Worm (Caenorhabditis elegans) whole organism, late embryonic: ENCODE measurements around the gene lys-4.
A peak's percentile ranks its signal among the peaks of the same experiment; 100 is the strongest.

Experiments
- ahr-1 ChIP-seq: sonication (generic microtip); optimal IDR thresholded peaks from 2 replicates; lab custom pipeline; 2016; ENCODE audit warnings: missing genetic modification characterization, missing compliant biosample characterization
- ama-1 ChIP-seq: fragments of 150-350 bp; optimal IDR thresholded peaks from 2 replicates; lab custom pipeline; 2014
- ceh-14 ChIP-seq: sonication (generic microtip); optimal IDR thresholded peaks from 2 replicates; lab custom pipeline; 2016; ENCODE audit warnings: missing genotype, missing genetic modification characterization, missing compliant biosample characterization
- ceh-18 ChIP-seq: sonication (generic microtip); optimal IDR thresholded peaks from 2 replicates; lab custom pipeline; 2016; ENCODE audit warnings: missing genetic modification characterization, missing compliant biosample characterization
- ceh-19 ChIP-seq: fragments of 200-800 bp; sonication (Bioruptor generic); optimal IDR thresholded peaks from 2 replicates; lab custom pipeline; 2018; ENCODE audit warnings: mild to moderate bottlenecking, missing genetic modification characterization, missing compliant biosample characterization
- ceh-2 ChIP-seq: sonication (generic microtip); optimal IDR thresholded peaks from 2 replicates; lab custom pipeline; 2016; ENCODE audit warnings: missing genotype, missing genetic modification characterization, missing compliant biosample characterization
- ceh-22 ChIP-seq: sonication (generic microtip); optimal IDR thresholded peaks from 2 replicates; lab custom pipeline; 2017; ENCODE audit warnings: missing biosample characterization, missing genetic modification characterization
- ceh-24 ChIP-seq: sonication (generic microtip); optimal IDR thresholded peaks from 2 replicates; lab custom pipeline; 2016; ENCODE audit warnings: mild to moderate bottlenecking, missing genetic modification characterization, missing compliant biosample characterization
- ceh-30 ChIP-seq: fragments of 150-350 bp; optimal IDR thresholded peaks from 2 replicates; lab custom pipeline; 2014; ENCODE audit warnings: missing biosample characterization, missing genetic modification characterization
- ceh-31 ChIP-seq: sonication (generic microtip); optimal IDR thresholded peaks from 2 replicates; lab custom pipeline; 2016; ENCODE audit warnings: missing genetic modification characterization, missing compliant biosample characterization
- che-1 ChIP-seq: sonication (generic microtip); optimal IDR thresholded peaks from 2 replicates; lab custom pipeline; 2016; ENCODE audit warnings: mild to moderate bottlenecking, missing genetic modification characterization, missing compliant biosample characterization
- elt-2 ChIP-seq: sonication (generic microtip); optimal IDR thresholded peaks from 2 replicates; lab custom pipeline; 2016; ENCODE audit warnings: missing genetic modification reagents, missing genetic modification characterization, missing compliant biosample characterization
- elt-4 ChIP-seq: sonication (generic microtip); optimal IDR thresholded peaks from 2 replicates; lab custom pipeline; 2016; ENCODE audit warnings: missing genetic modification characterization, missing compliant biosample characterization
- ets-4 ChIP-seq: sonication (generic microtip); optimal IDR thresholded peaks from 2 replicates; lab custom pipeline; 2016; ENCODE audit warnings: missing genetic modification characterization, missing compliant biosample characterization
- eyg-1 ChIP-seq: sonication (generic microtip); optimal IDR thresholded peaks from 2 replicates; lab custom pipeline; 2016; ENCODE audit warnings: missing genotype, missing genetic modification characterization, missing compliant biosample characterization
- gmeb-2 ChIP-seq: sonication (generic microtip); optimal IDR thresholded peaks from 2 replicates; lab custom pipeline; 2016; ENCODE audit warnings: missing genetic modification characterization, inconsistent platforms, missing compliant biosample characterization
- hlh-30 ChIP-seq: sonication (generic microtip); optimal IDR thresholded peaks from 2 replicates; lab custom pipeline; 2017; ENCODE audit warnings: antibody characterized with exemption, missing genetic modification characterization, missing compliant biosample characterization; ENCODE audit not compliant: insufficient read depth
- hlh-6 ChIP-seq: sonication (generic microtip); optimal IDR thresholded peaks from 2 replicates; lab custom pipeline; 2016; ENCODE audit warnings: missing genotype, missing genetic modification characterization, missing compliant biosample characterization
- hlh-8 ChIP-seq: sonication (generic microtip); optimal IDR thresholded peaks from 2 replicates; lab custom pipeline; 2016; ENCODE audit warnings: missing genotype, missing genetic modification characterization, missing compliant biosample characterization
- lin-11 ChIP-seq: fragments of 200-800 bp; sonication (Bioruptor generic); optimal IDR thresholded peaks from 2 replicates; lab custom pipeline; 2018; ENCODE audit warnings: mild to moderate bottlenecking, missing genetic modification characterization, missing compliant biosample characterization
- madf-2 ChIP-seq: sonication (generic microtip); optimal IDR thresholded peaks from 2 replicates; lab custom pipeline; 2017; ENCODE audit warnings: missing genetic modification characterization, missing compliant biosample characterization
- mec-3 ChIP-seq: sonication (generic microtip); optimal IDR thresholded peaks from 2 replicates; lab custom pipeline; 2016; ENCODE audit warnings: borderline replicate concordance, missing genetic modification characterization, missing compliant biosample characterization
- nfya-1 ChIP-seq: sonication (generic microtip); optimal IDR thresholded peaks from 2 replicates; lab custom pipeline; 2017; ENCODE audit warnings: missing genetic modification characterization, mild to moderate bottlenecking, missing compliant biosample characterization, antibody characterized with exemption, moderate library complexity
- pag-3 ChIP-seq: sonication (generic microtip); optimal IDR thresholded peaks from 2 replicates; lab custom pipeline; 2016; ENCODE audit warnings: missing compliant biosample characterization, missing genetic modification characterization, borderline replicate concordance
- pha-2 ChIP-seq: sonication (generic microtip); optimal IDR thresholded peaks from 2 replicates; lab custom pipeline; 2017; ENCODE audit warnings: mild to moderate bottlenecking, missing genetic modification characterization, missing compliant biosample characterization
- pqm-1 ChIP-seq: sonication (generic microtip); optimal IDR thresholded peaks from 2 replicates; lab custom pipeline; 2016; ENCODE audit warnings: missing genetic modification characterization, missing compliant biosample characterization
- pros-1 ChIP-seq: fragments of 150-350 bp; optimal IDR thresholded peaks from 2 replicates; lab custom pipeline; 2014; ENCODE audit warnings: missing biosample characterization, missing genetic modification reagents, missing genetic modification characterization
- ref-2 ChIP-seq: sonication (generic microtip); optimal IDR thresholded peaks from 2 replicates; lab custom pipeline; 2016; ENCODE audit warnings: missing genetic modification characterization, missing compliant biosample characterization
- sdc-2 ChIP-seq: sonication (generic microtip); optimal IDR thresholded peaks from 2 replicates; lab custom pipeline; 2016; ENCODE audit warnings: missing genotype, missing genetic modification characterization, missing compliant biosample characterization
- sox-2 ChIP-seq: fragments of 200-800 bp; sonication (Bioruptor generic); IDR thresholded peaks from 2 replicates; pipeline ENCODE4 v1.3.6; 2022; ENCODE audit warnings: missing genetic modification reagents, missing genetic modification characterization, missing compliant biosample characterization
- sox-4 ChIP-seq: sonication (generic microtip); optimal IDR thresholded peaks from 2 replicates; lab custom pipeline; 2017; ENCODE audit warnings: mild to moderate bottlenecking, missing genetic modification characterization, inconsistent platforms, missing compliant biosample characterization
- syd-9 ChIP-seq: sonication (generic microtip); optimal IDR thresholded peaks from 2 replicates; lab custom pipeline; 2016; ENCODE audit warnings: mild to moderate bottlenecking, missing genetic modification characterization, moderate library complexity, missing compliant biosample characterization
- tbx-2 ChIP-seq: sonication (generic microtip); optimal IDR thresholded peaks from 2 replicates; lab custom pipeline; 2016; ENCODE audit warnings: missing genetic modification characterization, missing compliant biosample characterization
- unc-55 ChIP-seq: sonication (generic microtip); optimal IDR thresholded peaks from 2 replicates; lab custom pipeline; 2017; ENCODE audit warnings: missing biosample characterization, missing genetic modification reagents, missing genetic modification characterization
- zip-5 ChIP-seq: sonication (generic microtip); optimal IDR thresholded peaks from 2 replicates; lab custom pipeline; 2016; ENCODE audit warnings: missing genetic modification characterization, missing compliant biosample characterization
- ztf-16 ChIP-seq: sonication (generic microtip); optimal IDR thresholded peaks from 2 replicates; lab custom pipeline; 2017; ENCODE audit warnings: missing genetic modification characterization, missing compliant biosample characterization

Gene lys-4

DNA sequence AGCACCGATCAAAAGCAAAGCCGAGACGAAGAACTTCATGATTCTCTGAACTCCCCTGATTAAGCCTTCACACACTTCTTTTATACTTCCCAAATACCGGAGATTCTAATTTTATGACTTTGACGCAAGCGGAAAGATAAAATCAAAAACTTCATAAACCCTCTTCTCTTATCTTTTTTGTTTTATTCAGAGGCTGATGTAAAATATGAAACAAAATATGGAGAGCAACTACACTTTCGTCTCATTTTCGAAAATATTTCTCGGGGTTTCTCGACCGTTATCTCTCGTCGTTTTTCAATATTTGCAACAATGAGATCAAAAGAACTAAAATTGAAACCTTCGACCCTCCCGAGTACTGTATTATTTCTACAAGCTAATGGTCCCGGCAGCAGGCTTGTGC is at the start of gene lys-4:
lys-4 (minus strand) TSS at position 115 of the 400 bp plus-strand sequence.
- TF ChIP-seq zip-5 (tag; lab: Kevin White, UChicago) (no peak), sdc-2 (tag; lab: Kevin White, UChicago) (no peak), ama-1 (lab: Kevin White, UChicago) (no peak), ceh-14 (no peak), pha-2 (tag; lab: Kevin White, UChicago) (no peak), tbx-2 (tag; lab: Kevin White, UChicago) (no peak), pqm-1 (tag; lab: Kevin White, UChicago) (no peak), eyg-1 (tag; lab: Kevin White, UChicago) (no peak), ceh-18 (tag; lab: Kevin White, UChicago) (no peak), ztf-16 (tag; lab: Kevin White, UChicago) (no peak), ahr-1 (tag; lab: Kevin White, UChicago) (no peak), madf-2 (tag; lab: Kevin White, UChicago) (no peak), sox-4 (tag; lab: Kevin White, UChicago) (no peak), ref-2 (tag; lab: Kevin White, UChicago) (no peak), pag-3 (tag; lab: Kevin White, UChicago) (no peak)
- TF ChIP-seq, all 69 proteins: peak for 0

DNA sequence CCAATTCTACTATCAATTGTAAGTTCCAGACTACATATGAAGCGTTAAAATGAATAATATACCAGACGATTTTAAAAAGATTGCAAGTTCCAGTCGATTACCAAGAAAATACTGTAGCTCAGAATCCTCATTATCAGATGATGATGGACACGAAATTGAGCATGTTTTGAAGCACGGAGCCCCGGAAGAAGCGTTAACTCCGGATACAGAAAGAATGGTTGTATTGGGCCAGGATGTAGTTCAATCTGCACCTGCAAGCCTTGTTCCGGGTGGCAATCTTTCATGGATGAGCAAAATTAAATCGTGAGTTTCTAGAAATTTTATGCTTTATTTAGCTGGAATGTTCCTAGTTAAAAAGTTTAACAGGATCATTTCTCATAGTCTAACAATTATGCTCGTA is 45.0 kb upstream of the lys-4 start, which contains the start of gene atg-4.2:
atg-4.2 (plus strand) TSS at position 24 of the 400 bp plus-strand sequence.
- TF ChIP-seq unc-55 (GFP tag; lab: Kevin White, UChicago) (no peak), pros-1 (tag; lab: Kevin White, UChicago) (no peak), lin-11 (tag; lab: Kevin White, UChicago) (no peak), sox-4 (tag; lab: Kevin White, UChicago) (no peak), elt-4 (tag; lab: Kevin White, UChicago) (no peak), ref-2 (tag; lab: Kevin White, UChicago) (no peak), hlh-30 (tag; lab: Kevin White, UChicago) (no peak), ceh-19 (GFP tag; lab: Kevin White, UChicago) (no peak)

DNA sequence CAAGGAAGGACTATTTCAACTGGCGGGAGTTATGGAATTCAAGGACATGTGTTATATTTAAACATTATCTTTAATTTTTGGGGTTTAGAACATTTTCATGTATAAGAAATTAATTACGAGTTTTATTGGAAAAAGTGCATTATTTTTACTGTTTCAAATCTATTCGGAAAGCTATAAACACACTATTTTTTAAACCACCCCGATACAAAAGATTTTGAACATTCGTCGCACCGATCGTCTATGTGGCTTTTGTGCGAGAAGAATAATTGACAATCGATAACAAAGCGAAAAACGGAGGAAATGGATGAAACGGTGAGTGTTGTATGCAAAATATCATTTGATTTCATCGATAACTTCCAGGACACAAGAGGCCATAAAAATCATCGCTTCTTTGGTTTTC is 42.0 kb upstream of the lys-4 start, which contains the start of gene ZK809.9:
ZK809.9 (plus strand) TSS at position 301 of the 400 bp plus-strand sequence.
- TF ChIP-seq ceh-24 (tag; lab: Kevin White, UChicago), result no peak
- TF ChIP-seq ahr-1 (tag; lab: Kevin White, UChicago), result no peak
- TF ChIP-seq ets-4 (tag; lab: Kevin White, UChicago), result no peak
- TF ChIP-seq ceh-31 (tag; lab: Kevin White, UChicago), result no peak
- no peak for TF ChIP-seq mec-3 (tag; lab: Kevin White, UChicago)
- TF ChIP-seq hlh-8 (tag; lab: Kevin White, UChicago), result no peak
- no peak for TF ChIP-seq hlh-6 (tag; lab: Kevin White, UChicago)
- no peak for TF ChIP-seq madf-2 (tag; lab: Kevin White, UChicago)
- no peak for TF ChIP-seq hlh-30 (tag; lab: Kevin White, UChicago)
- no peak for TF ChIP-seq sox-2 (GFP tag; lab: Robert Waterston, UW)
- no peak for TF ChIP-seq ref-2 (tag; lab: Kevin White, UChicago)
- TF ChIP-seq eyg-1 (tag; lab: Kevin White, UChicago), result no peak
- no peak for TF ChIP-seq ceh-30 (tag; lab: Kevin White, UChicago)
- TF ChIP-seq sox-4 (tag; lab: Kevin White, UChicago), result no peak
- TF ChIP-seq ceh-2 (tag; lab: Kevin White, UChicago), result no peak
- TF ChIP-seq ama-1 (lab: Kevin White, UChicago), result no peak
- TF ChIP-seq lin-11 (tag; lab: Kevin White, UChicago), result no peak
- TF ChIP-seq, all 69 proteins: peak for 0

DNA sequence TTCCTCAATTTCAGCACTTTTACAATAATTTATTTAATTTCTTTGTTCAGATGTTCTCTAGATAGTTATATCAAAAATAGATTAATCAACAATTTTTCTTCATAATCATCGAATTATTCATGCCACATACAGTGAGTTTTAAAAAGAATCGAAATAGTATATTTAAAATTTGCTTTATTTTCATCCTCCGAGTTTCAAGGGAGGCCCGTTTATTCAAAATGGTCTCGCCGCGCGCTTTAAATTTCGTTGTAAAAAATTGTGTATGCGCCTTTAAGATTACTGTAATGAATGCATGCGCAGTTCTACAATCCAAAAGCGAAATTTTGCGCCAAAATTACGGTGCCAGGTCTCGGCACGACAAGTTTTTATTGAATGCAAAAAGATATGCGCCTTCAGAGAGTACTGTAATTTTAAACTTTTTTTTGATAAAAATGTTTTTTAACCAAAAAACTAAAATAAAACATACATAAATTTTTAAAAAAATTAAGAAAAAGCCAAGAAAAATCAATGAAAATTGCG is 36.9 kb upstream of the lys-4 start, which contains the start of gene ZK792.1:
ZK792.1 (plus strand) TSS at position 51 of the 519 bp plus-strand sequence.
- no peak for TF ChIP-seq hlh-8 (tag; lab: Kevin White, UChicago)

DNA sequence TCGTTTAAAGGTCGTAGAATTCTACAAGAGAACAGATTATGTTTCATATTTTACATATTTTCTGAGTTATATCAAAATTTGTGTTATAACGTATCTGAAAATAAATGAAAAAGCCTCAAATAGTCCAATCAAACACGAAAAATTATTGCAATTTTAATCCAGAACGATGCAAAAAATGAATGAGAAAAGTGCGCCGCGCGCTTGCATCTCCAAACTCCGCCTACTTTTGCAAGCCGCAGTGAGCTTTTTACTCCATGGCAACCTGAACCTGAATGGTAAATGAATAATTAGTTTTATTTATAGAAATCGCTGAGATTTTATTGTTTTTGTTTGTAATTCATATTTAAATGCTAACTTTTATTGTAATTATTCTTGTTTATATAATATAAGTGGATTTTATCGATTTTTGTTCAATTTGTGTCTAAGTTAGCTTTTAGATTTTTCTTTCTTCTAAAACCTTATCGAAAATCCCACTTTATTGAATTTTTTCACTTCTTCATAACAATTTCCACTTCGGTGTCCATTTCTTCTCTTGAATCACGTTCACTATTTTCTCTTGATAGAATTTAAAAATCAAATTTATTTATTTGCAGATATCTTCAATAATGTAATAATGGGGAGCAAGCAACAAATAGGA is 33.3 kb upstream of the lys-4 start, which contains the start of gene ZK809.5:
ZK809.5 (plus strand) TSS at position 587 of the 637 bp plus-strand sequence.
- no peak for TF ChIP-seq syd-9 (tag; lab: Kevin White, UChicago)
- TF ChIP-seq che-1, result no peak
- TF ChIP-seq ceh-22 (tag; lab: Kevin White, UChicago), result no peak
- TF ChIP-seq ceh-2 (tag; lab: Kevin White, UChicago), result no peak
- no peak for TF ChIP-seq madf-2 (tag; lab: Kevin White, UChicago)
- TF ChIP-seq elt-2 (tag; lab: Kevin White, UChicago), result peak; percentile 9
- TF ChIP-seq nfya-1 (tag; lab: Kevin White, UChicago), result peak; percentile 12
- TF ChIP-seq gmeb-2 (tag; lab: Kevin White, UChicago), result no peak
